Fruit fly (Drosophila melanogaster): ENCODE data around the gene CG17440.
A peak's percentile ranks its signal among the peaks of the same experiment; 100 is the strongest.

CG17440 gene

dm6 chrX:9248040-9248439 lies 21.7 kb downstream of the CG17440 start (continued):
- TF ChIP-seq CG10267 (tag; optimal IDR thresholded peaks at IDR 0.05) (peak; percentile 32), HLH3B (GFP tag; IDR thresholded peaks at IDR 0.05) (no peak), CG7745 (tag; optimal IDR thresholded peaks at IDR 0.05) (no peak), CG3407 (GFP tag; optimal IDR thresholded peaks at IDR 0.05) (no peak), tna (GFP tag; IDR thresholded peaks at IDR 0.05; ENCODE audit: partially characterized antibody) (no peak), Drgx (GFP tag; IDR thresholded peaks at IDR 0.05) (peak; percentile 39; the same call in 1 of the 2 replicates), CG12391 (tag; optimal IDR thresholded peaks at IDR 0.05) (peak; percentile 35), CG32532 (GFP tag; IDR thresholded peaks at IDR 0.05) (peak; percentile 39; the same call in 1 of the 2 replicates), bbx (GFP tag; IDR thresholded peaks at IDR 0.05; ENCODE audit: partially characterized antibody) (no peak), D19B (GFP tag; optimal IDR thresholded peaks at IDR 0.05) (no peak), abd-A (tag; optimal IDR thresholded peaks at IDR 0.05) (no peak), CG17912 (GFP tag; optimal IDR thresholded peaks at IDR 0.05) (no peak), CG6272 (GFP tag; IDR thresholded peaks at IDR 0.05) (no peak), eyg (GFP tag; optimal IDR thresholded peaks at IDR 0.05) (no peak), lab (GFP tag; optimal IDR thresholded peaks at IDR 0.05) (no peak), Tbp (GFP tag; optimal IDR thresholded peaks at IDR 0.05) (no peak), sna (GFP tag; IDR thresholded peaks at IDR 0.05; ENCODE audit: partially characterized antibody) (no peak), CG10321 (GFP tag; IDR thresholded peaks at IDR 0.05) (no peak), D19A (tag; optimal IDR thresholded peaks at IDR 0.05) (peak; percentile 8), zen2 (GFP tag; IDR thresholded peaks at IDR 0.05; ENCODE audit: partially characterized antibody) (no peak), sug (tag; optimal IDR thresholded peaks at IDR 0.05) (no peak), Usf (GFP tag; optimal IDR thresholded peaks at IDR 0.05) (no peak), wor (GFP tag; IDR thresholded peaks at IDR 0.05) (no peak), Pdp1 (GFP tag; optimal IDR thresholded peaks at IDR 0.05) (no peak), fd102C (GFP tag; optimal IDR thresholded peaks at IDR 0.05) (peak; percentile 27), cg (GFP tag; optimal IDR thresholded peaks at IDR 0.05) (peak; percentile 61), CG1529 (GFP tag; optimal IDR thresholded peaks at IDR 0.05) (no peak), Dp (GFP tag; optimal IDR thresholded peaks at IDR 0.05) (no peak), CG10959 (GFP tag; IDR thresholded peaks at IDR 0.05) (no peak), pum (GFP tag; optimal IDR thresholded peaks at IDR 0.05) (no peak), CG10565 (GFP tag; optimal IDR thresholded peaks at IDR 0.05) (no peak), CG43689 (GFP tag; IDR thresholded peaks at IDR 0.05) (no peak), CG7271 (tag; optimal IDR thresholded peaks at IDR 0.05) (no peak), btn (GFP tag; optimal IDR thresholded peaks at IDR 0.05) (no peak), CG18476 (GFP tag; optimal IDR thresholded peaks at IDR 0.05) (no peak), CG7786 (GFP tag; optimal IDR thresholded peaks at IDR 0.05) (no peak), CrebB (tag; optimal IDR thresholded peaks at IDR 0.05) (no peak), crp (GFP tag; optimal IDR thresholded peaks at IDR 0.05) (no peak), Nf-YC (tag; optimal IDR thresholded peaks at IDR 0.05) (no peak), shn (GFP tag; optimal IDR thresholded peaks at IDR 0.05) (no peak), kay (GFP tag; optimal IDR thresholded peaks at IDR 0.05) (no peak), grau (tag; optimal IDR thresholded peaks at IDR 0.05) (peak; percentile 3), sisA (GFP tag; IDR thresholded peaks at IDR 0.05) (no peak), Ets65A (GFP tag) (peak; percentile 72), jing (GFP tag; optimal IDR thresholded peaks at IDR 0.05) (no peak), Hr3 (GFP tag; optimal IDR thresholded peaks at IDR 0.05) (peak; percentile 26), scrt (GFP tag; optimal IDR thresholded peaks at IDR 0.05) (no peak), Kr (GFP tag; optimal IDR thresholded peaks at IDR 0.05) (no peak), CG9817 (tag; optimal IDR thresholded peaks at IDR 0.05) (no peak), Stat92E (GFP tag; optimal IDR thresholded peaks at IDR 0.05) (no peak)
